Fruit fly (Drosophila melanogaster) whole organism, embryonic: ENCODE data around the gene CG43915.

Experiments
- CG12155 ChIP-seq: fragments of 200-800 bp; sonication (Bioruptor generic); optimal IDR thresholded peaks from 3 replicates; lab custom pipeline; 2016; ENCODE audit warnings: missing biosample characterization, missing genetic modification characterization
- CG13296 ChIP-seq: fragments of 200-800 bp; sonication (Bioruptor generic); optimal IDR thresholded peaks from 3 replicates; lab custom pipeline; 2018; ENCODE audit warnings: missing biosample characterization, mild to moderate bottlenecking, missing genetic modification characterization
- CG14050 ChIP-seq: fragments of 200-800 bp; sonication (Bioruptor generic); IDR thresholded peaks from 3 replicates; pipeline ENCODE4 v1.3.6; 2022; ENCODE audit warnings: missing biosample characterization, missing genetic modification characterization
- CG16863 ChIP-seq: fragments of 200-800 bp; sonication (Bioruptor generic); optimal IDR thresholded peaks from 3 replicates; lab custom pipeline; 2016; ENCODE audit warnings: missing biosample characterization, missing genetic modification characterization
- CG18011 ChIP-seq: fragments of 200-800 bp; sonication (Bioruptor generic); optimal IDR thresholded peaks from 2 replicates; lab custom pipeline; 2017; ENCODE audit warnings: missing biosample characterization, missing genetic modification characterization, mild to moderate bottlenecking, moderate library complexity, missing genotype
- CG1832 ChIP-seq: fragments of 200-800 bp; sonication (Bioruptor generic); optimal IDR thresholded peaks from 2 replicates; lab custom pipeline; 2017; ENCODE audit warnings: missing biosample characterization, mild to moderate bottlenecking, missing genetic modification characterization, inconsistent platforms
- CG30431 ChIP-seq: fragments of 200-800 bp; sonication (Bioruptor generic); optimal IDR thresholded peaks from 2 replicates; lab custom pipeline; 2017; ENCODE audit warnings: missing biosample characterization, missing genetic modification characterization
- CG34224 ChIP-seq: fragments of 200-800 bp; sonication (Bioruptor generic); IDR thresholded peaks from 3 replicates; pipeline ENCODE4 v1.3.6; 2022; ENCODE audit warnings: missing biosample characterization, missing genetic modification characterization; ENCODE audit not compliant: partially characterized antibody
- CG8388 ChIP-seq: fragments of 200-800 bp; sonication (Bioruptor generic); optimal IDR thresholded peaks from 2 replicates; lab custom pipeline; 2019; ENCODE audit warnings: missing biosample characterization, mild to moderate bottlenecking, missing genetic modification characterization, moderate library complexity
- Dbx ChIP-seq: fragments of 200-800 bp; sonication (Bioruptor generic); IDR thresholded peaks from 3 replicates; pipeline ENCODE4 v1.3.6; 2022; ENCODE audit warnings: missing biosample characterization, missing genetic modification characterization
- Dp ChIP-seq: fragments of 200-800 bp; sonication (Bioruptor generic); optimal IDR thresholded peaks from 2 replicates; lab custom pipeline; 2018; ENCODE audit warnings: missing biosample characterization, mild to moderate bottlenecking, missing genetic modification characterization, moderate library complexity
- Ets65A ChIP-seq: fragments of 200-800 bp; sonication (Bioruptor generic); peaks from one replicate; lab custom pipeline; 2016; ENCODE audit warnings: missing biosample characterization, missing genetic modification characterization
- HLH4C ChIP-seq: fragments of 200-800 bp; sonication (Bioruptor generic); IDR thresholded peaks from 3 replicates; pipeline ENCODE4 v1.3.6; 2022; ENCODE audit warnings: missing biosample characterization, missing genetic modification characterization; ENCODE audit not compliant: partially characterized antibody
- Hmx ChIP-seq: fragments of 200-800 bp; sonication (Bioruptor generic); optimal IDR thresholded peaks from 2 replicates; lab custom pipeline; 2016; ENCODE audit warnings: missing biosample characterization, missing genetic modification characterization
- MESR4 ChIP-seq: fragments of 200-800 bp; sonication (Bioruptor generic); optimal IDR thresholded peaks from 2 replicates; lab custom pipeline; 2018; ENCODE audit warnings: missing biosample characterization, mild to moderate bottlenecking, missing genetic modification characterization, moderate library complexity
- NFAT ChIP-seq: fragments of 200-800 bp; sonication (Bioruptor generic); IDR thresholded peaks from 2 replicates; pipeline ENCODE4 v1.3.6; 2022; ENCODE audit warnings: missing biosample characterization, missing genetic modification characterization
- Neu2 ChIP-seq: fragments of 200-800 bp; sonication (Bioruptor generic); optimal IDR thresholded peaks from 3 replicates; lab custom pipeline; 2016; ENCODE audit warnings: missing biosample characterization, missing genetic modification characterization, borderline replicate concordance
- Rfx ChIP-seq: fragments of 200-800 bp; sonication (Bioruptor generic); IDR thresholded peaks from 2 replicates; pipeline ENCODE4 v1.3.6; 2022; ENCODE audit warnings: missing biosample characterization, missing genetic modification characterization
- Trl ChIP-seq, 3 experiments: fragments of >200 bp in 2 of 3; fragments of 200-800 bp in 1 of 3; sonication (Bioruptor generic) in 1 of 3; optimal IDR thresholded peaks; 2 replicates in 1 of 3; 3 replicates in 2 of 3; lab custom pipeline; 2016 to 2017; ENCODE audit warnings: missing biosample characterization in 1 of 3, missing genetic modification characterization in 1 of 3
- Usf ChIP-seq: fragments of 200-800 bp; sonication (Bioruptor generic); optimal IDR thresholded peaks from 2 replicates; lab custom pipeline; 2017; ENCODE audit warnings: missing genotype, missing biosample characterization, missing genetic modification characterization
- ara ChIP-seq: fragments of 200-800 bp; sonication (Bioruptor generic); IDR thresholded peaks from 2 replicates; pipeline ENCODE4 v1.3.6; 2022; ENCODE audit warnings: missing biosample characterization, missing genetic modification characterization
- cg ChIP-seq: fragments of 200-800 bp; sonication (Bioruptor generic); optimal IDR thresholded peaks from 3 replicates; lab custom pipeline; 2019; ENCODE audit warnings: missing biosample characterization, mild to moderate bottlenecking, missing genetic modification characterization, moderate library complexity
- crol ChIP-seq: fragments of 200-800 bp; sonication (Bioruptor generic); IDR thresholded peaks from 2 replicates; pipeline ENCODE4 v1.3.6; 2022; ENCODE audit warnings: missing biosample characterization, missing genetic modification characterization
- ems ChIP-seq: fragments of 200-800 bp; sonication (Bioruptor generic); optimal IDR thresholded peaks from 3 replicates; lab custom pipeline; 2016; ENCODE audit warnings: missing biosample characterization, missing genetic modification characterization
- esg ChIP-seq: fragments of 200-800 bp; sonication (Bioruptor generic); conservative IDR thresholded peaks from 2 replicates; pipeline ENCODE4 v1.3.6; 2022; ENCODE audit warnings: missing biosample characterization, missing genetic modification characterization
- ewg ChIP-seq: fragments of 200-800 bp; sonication (Bioruptor generic); optimal IDR thresholded peaks from 3 replicates; lab custom pipeline; 2017; ENCODE audit warnings: mild to moderate bottlenecking, missing biosample characterization, missing genetic modification reagents, missing genetic modification characterization
- grau ChIP-seq: fragments of 200-800 bp; optimal IDR thresholded peaks from 3 replicates; lab custom pipeline; 2019; ENCODE audit warnings: missing biosample characterization, mild to moderate bottlenecking, missing genetic modification characterization, moderate library complexity
- insv ChIP-seq, 2 experiments: fragments of 200-800 bp; sonication (Bioruptor generic); optimal IDR thresholded peaks; 3 replicates each; lab custom pipeline; 2016 to 2018; ENCODE audit warnings: missing biosample characterization in 2 of 2, missing genetic modification characterization in 2 of 2
- nerfin-1 ChIP-seq: fragments of 200-800 bp; sonication (Bioruptor generic); optimal IDR thresholded peaks from 3 replicates; lab custom pipeline; 2019; ENCODE audit warnings: missing biosample characterization, mild to moderate bottlenecking, missing genetic modification characterization, moderate library complexity
- pita ChIP-seq: fragments of 200-800 bp; sonication (Bioruptor generic); optimal IDR thresholded peaks from 2 replicates; lab custom pipeline; 2017; ENCODE audit warnings: missing biosample characterization, mild to moderate bottlenecking, missing genetic modification characterization
- salm ChIP-seq: fragments of 200-800 bp; sonication (Bioruptor generic); optimal IDR thresholded peaks from 2 replicates; lab custom pipeline; 2018; ENCODE audit warnings: missing biosample characterization, mild to moderate bottlenecking, missing genetic modification characterization
- scrt ChIP-seq: fragments of 200-800 bp; sonication (Bioruptor generic); optimal IDR thresholded peaks from 2 replicates; lab custom pipeline; 2018; ENCODE audit warnings: missing biosample characterization, mild to moderate bottlenecking, missing genetic modification characterization, moderate library complexity
- sens-2 ChIP-seq: fragments of 200-800 bp; sonication (Bioruptor generic); IDR thresholded peaks from 2 replicates; pipeline ENCODE4 v1.3.6; 2022; ENCODE audit warnings: missing biosample characterization, missing genetic modification characterization
- seq ChIP-seq: fragments of 200-800 bp; sonication (Bioruptor generic); IDR thresholded peaks from 2 replicates; pipeline ENCODE4 v1.3.6; 2022; ENCODE audit warnings: missing biosample characterization, missing genetic modification characterization
- stwl ChIP-seq: fragments of 200-800 bp; sonication (Bioruptor generic); optimal IDR thresholded peaks from 3 replicates; lab custom pipeline; 2018; ENCODE audit warnings: missing biosample characterization, mild to moderate bottlenecking, missing genetic modification characterization, moderate library complexity
- tio ChIP-seq: fragments of 200-800 bp; sonication (Bioruptor generic); optimal IDR thresholded peaks from 2 replicates; lab custom pipeline; 2017; ENCODE audit warnings: missing biosample characterization, missing genetic modification characterization, inconsistent platforms
- trh ChIP-seq: fragments of 200-800 bp; sonication (Bioruptor generic); optimal IDR thresholded peaks from 2 replicates; lab custom pipeline; 2016; ENCODE audit warnings: missing biosample characterization, missing genetic modification characterization
- tup ChIP-seq: fragments of 200-800 bp; sonication (Bioruptor generic); optimal IDR thresholded peaks from 2 replicates; lab custom pipeline; 2016; ENCODE audit warnings: missing biosample characterization, mild to moderate bottlenecking, missing genetic modification characterization, moderate library complexity

The CG43915 gene

dm6 chr3L:3963979-3964378 lies 8.7 kb upstream of the CG43915 start:
- TF ChIP-seq HLH4C (GFP tag; lab: Robert Waterston, UW) (no peak), Dp (GFP tag; lab: Kevin White, UChicago) (no peak), ara (GFP tag; lab: Robert Waterston, UW) (no peak), nerfin-1 (peak; percentile 9), CG13296 (no peak), tio (GFP tag; lab: Kevin White, UChicago) (no peak), CG1832 (GFP tag; lab: Kevin White, UChicago) (peak; percentile 54), grau (tag; lab: Kevin White, UChicago) (peak; percentile 51), CG16863 (GFP tag; lab: Kevin White, UChicago) (no peak), salm (tag; lab: Kevin White, UChicago) (no peak), ewg (GFP tag; lab: Kevin White, UChicago) (peak; percentile 48), CG18011 (no peak), ems (GFP tag; lab: Kevin White, UChicago) (no peak), MESR4 (GFP tag; lab: Kevin White, UChicago) (no peak), scrt (peak; percentile 100), sens-2 (GFP tag; lab: Robert Waterston, UW) (no peak), pita (GFP tag; lab: Kevin White, UChicago) (no peak), Rfx (GFP tag; lab: Robert Waterston, UW) (no peak), CG34224 (GFP tag; lab: Robert Waterston, UW) (no peak), CG14050 (GFP tag; lab: Robert Waterston, UW) (no peak), Neu2 (GFP tag; lab: Kevin White, UChicago) (no peak), CG8388 (GFP tag; lab: Kevin White, UChicago) (no peak), Trl (optimal IDR thresholded peaks at IDR 0.05; lab: Kevin White, UChicago) (peak; percentile 80 to 82), Trl (GFP tag; optimal IDR thresholded peaks at IDR 0.05; lab: Kevin White, UChicago) (no peak), Hmx (GFP tag; lab: Kevin White, UChicago) (no peak), CG30431 (GFP tag; lab: Kevin White, UChicago) (no peak), Dbx (GFP tag; lab: Robert Waterston, UW) (no peak), seq (peak; percentile 31; the same call in 1 of the 2 replicates), esg (GFP tag; lab: Robert Waterston, UW) (no peak), tup (no peak), crol (0 out of 2 replicates have a peak, but pooled peaks have one; percentile 19), cg (GFP tag; lab: Kevin White, UChicago) (peak; percentile 41), CG12155 (GFP tag; lab: Kevin White, UChicago) (peak; percentile 91), insv (GFP tag; optimal IDR thresholded peaks at IDR 0.05; lab: Kevin White, UChicago) (no peak), trh (GFP tag; lab: Kevin White, UChicago) (no peak)

- TF ChIP-seq Ets65A (peak; percentile 52), cg (GFP tag; lab: Kevin White, UChicago) (peak; percentile 44), NFAT (GFP tag; lab: Robert Waterston, UW) (0 out of 2 replicates have a peak, but pooled peaks have one; percentile 6), Usf (no peak), stwl (tag; lab: Kevin White, UChicago) (no peak), seq (0 out of 2 replicates have a peak, but pooled peaks have one; percentile 23)
Measured at dm6 chr3L:3964671-3965070, 8.0 kb upstream of the CG43915 start, which contains the start of gene CG12605. TSS of gene CG12605 (minus strand) at chr3L:3964771.
